Fruit fly (Drosophila melanogaster) whole organism, embryonic: Measurements from ENCODE around the gene Mst98Cb.

ENCODE experiments used
- Ada2b ChIP-seq: fragments of 200-800 bp; sonication (Bioruptor generic); IDR thresholded peaks from 2 replicates; pipeline ENCODE4 v1.3.6; 2022; ENCODE audit warnings: missing biosample characterization, missing genetic modification characterization
- CG1024 ChIP-seq: fragments of 200-800 bp; sonication (Bioruptor generic); IDR thresholded peaks from 2 replicates; pipeline ENCODE4 v1.3.6; 2022; ENCODE audit warnings: missing biosample characterization, missing genetic modification characterization
- CG11456 ChIP-seq: fragments of 200-800 bp; sonication (Bioruptor generic); IDR thresholded peaks from 3 replicates; pipeline ENCODE4 v1.3.6; 2022; ENCODE audit warnings: missing biosample characterization, missing genetic modification characterization
- CG13123 ChIP-seq: fragments of 200-800 bp; sonication (Bioruptor generic); optimal IDR thresholded peaks from 2 replicates; lab custom pipeline; 2016; ENCODE audit warnings: missing biosample characterization, missing genetic modification characterization
- CG13775 ChIP-seq: fragments of 200-800 bp; sonication (Bioruptor generic); optimal IDR thresholded peaks from 3 replicates; lab custom pipeline; 2017; ENCODE audit warnings: missing biosample characterization, mild to moderate bottlenecking, missing genetic modification characterization
- CG15696 ChIP-seq: fragments of 200-800 bp; sonication (Bioruptor generic); optimal IDR thresholded peaks from 2 replicates; lab custom pipeline; 2019; ENCODE audit warnings: missing biosample characterization, mild to moderate bottlenecking, missing genetic modification characterization, moderate library complexity
- CG1647 ChIP-seq: fragments of 200-800 bp; sonication (Bioruptor generic); optimal IDR thresholded peaks from 3 replicates; lab custom pipeline; 2016; ENCODE audit warnings: missing biosample characterization, missing genetic modification characterization
- CG17328 ChIP-seq: fragments of 200-800 bp; sonication (Bioruptor generic); IDR thresholded peaks from 2 replicates; pipeline ENCODE4 v1.3.6; 2022; ENCODE audit warnings: missing biosample characterization, missing genetic modification characterization
- CG1792 ChIP-seq: fragments of 200-800 bp; sonication (Bioruptor generic); optimal IDR thresholded peaks from 2 replicates; lab custom pipeline; 2016; ENCODE audit warnings: missing biosample characterization, missing genetic modification characterization
- CG30403 ChIP-seq: fragments of 200-800 bp; sonication (Bioruptor generic); optimal IDR thresholded peaks from 3 replicates; lab custom pipeline; 2016; ENCODE audit warnings: missing biosample characterization, missing genetic modification characterization
- CG32532 ChIP-seq: fragments of 200-800 bp; sonication (Bioruptor generic); IDR thresholded peaks from 2 replicates; pipeline ENCODE4 v1.3.6; 2022; ENCODE audit warnings: missing biosample characterization, missing genetic modification characterization
- CG33213 ChIP-seq: fragments of 200-800 bp; sonication (Bioruptor generic); optimal IDR thresholded peaks from 3 replicates; lab custom pipeline; 2016; ENCODE audit warnings: missing biosample characterization, missing genetic modification characterization
- CG3407 ChIP-seq: fragments of 200-800 bp; sonication (Bioruptor generic); optimal IDR thresholded peaks from 2 replicates; lab custom pipeline; 2018; ENCODE audit warnings: missing biosample characterization, mild to moderate bottlenecking, missing genetic modification characterization
- CG3726 ChIP-seq: fragments of 200-800 bp; sonication (Bioruptor generic); IDR thresholded peaks from 3 replicates; pipeline ENCODE4, ENCODE4 v1.3.6; 2022; ENCODE audit warnings: missing biosample characterization, missing genetic modification characterization
- CG4424 ChIP-seq: fragments of 200-800 bp; sonication (Bioruptor generic); optimal IDR thresholded peaks from 3 replicates; lab custom pipeline; 2016; ENCODE audit warnings: missing biosample characterization, missing genetic modification characterization
- CG7786 ChIP-seq: fragments of 200-800 bp; sonication (Bioruptor generic); optimal IDR thresholded peaks from 2 replicates; lab custom pipeline; 2016; ENCODE audit warnings: missing biosample characterization, missing genetic modification characterization
- CG7963 ChIP-seq: fragments of 200-800 bp; sonication (Bioruptor generic); IDR thresholded peaks from 3 replicates; pipeline ENCODE4 v1.3.6; 2022; ENCODE audit warnings: missing biosample characterization, missing genetic modification characterization; ENCODE audit not compliant: partially characterized antibody
- CG8944 ChIP-seq: fragments of 200-800 bp; sonication (Bioruptor generic); optimal IDR thresholded peaks from 3 replicates; lab custom pipeline; 2016; ENCODE audit warnings: missing biosample characterization, missing genetic modification characterization
- CG9727 ChIP-seq: fragments of 200-800 bp; sonication (Bioruptor generic); optimal IDR thresholded peaks from 3 replicates; lab custom pipeline; 2017; ENCODE audit warnings: missing biosample characterization, mild to moderate bottlenecking, missing genetic modification characterization
- D ChIP-seq, 2 experiments: fragments of 200-800 bp in 1 of 2; fragments of >200 bp in 1 of 2; sonication (Bioruptor generic) in 1 of 2; optimal IDR thresholded peaks; 2 replicates in 1 of 2; 3 replicates in 1 of 2; lab custom pipeline; 2017; ENCODE audit warnings: mild to moderate bottlenecking in 1 of 2, missing biosample characterization in 1 of 2, missing genetic modification characterization in 1 of 2, missing genetic modification reagents in 1 of 2
- Dbx ChIP-seq: fragments of 200-800 bp; sonication (Bioruptor generic); IDR thresholded peaks from 3 replicates; pipeline ENCODE4 v1.3.6; 2022; ENCODE audit warnings: missing biosample characterization, missing genetic modification characterization
- Drgx ChIP-seq: fragments of 200-800 bp; sonication (Bioruptor generic); IDR thresholded peaks from 2 replicates; pipeline ENCODE4 v1.3.6; 2022; ENCODE audit warnings: missing biosample characterization, missing genetic modification characterization
- E2f2 ChIP-seq: fragments of 200-800 bp; sonication (Bioruptor generic); IDR thresholded peaks from 2 replicates; pipeline ENCODE4 v1.3.6; 2022; ENCODE audit warnings: missing biosample characterization, missing genetic modification characterization
- H15 ChIP-seq: fragments of 200-800 bp; sonication (Bioruptor generic); IDR thresholded peaks from 3 replicates; pipeline ENCODE4 v1.3.6; 2022; ENCODE audit warnings: missing biosample characterization, missing genetic modification characterization
- Hmx ChIP-seq: fragments of 200-800 bp; sonication (Bioruptor generic); optimal IDR thresholded peaks from 2 replicates; lab custom pipeline; 2016; ENCODE audit warnings: missing biosample characterization, missing genetic modification characterization
- Myb ChIP-seq: fragments of 200-800 bp; sonication (Bioruptor generic); optimal IDR thresholded peaks from 2 replicates; lab custom pipeline; 2016; ENCODE audit warnings: missing biosample characterization, missing genetic modification characterization
- Nf-YC ChIP-seq: fragments of 200-800 bp; optimal IDR thresholded peaks from 3 replicates; lab custom pipeline; 2019; ENCODE audit warnings: missing biosample characterization, mild to moderate bottlenecking, missing genetic modification characterization, moderate library complexity
- Ptx1 ChIP-seq: fragments of 200-800 bp; sonication (Bioruptor generic); IDR thresholded peaks from 2 replicates; pipeline ENCODE4 v1.3.6; 2022; ENCODE audit warnings: missing biosample characterization, missing genetic modification characterization
- Sin3A ChIP-seq: fragments of >200 bp; optimal IDR thresholded peaks from 2 replicates; lab custom pipeline; 2018
- Spps ChIP-seq: fragments of 200-800 bp; sonication (Bioruptor generic); optimal IDR thresholded peaks from 2 replicates; lab custom pipeline; 2018; ENCODE audit warnings: missing biosample characterization, mild to moderate bottlenecking, missing genetic modification characterization
- Ssrp ChIP-seq: fragments of 200-800 bp; sonication (Bioruptor generic); optimal IDR thresholded peaks from 2 replicates; lab custom pipeline; 2018; ENCODE audit warnings: missing biosample characterization, mild to moderate bottlenecking, missing genetic modification characterization, moderate library complexity
- Vsx1 ChIP-seq: fragments of 200-800 bp; sonication (Bioruptor generic); optimal IDR thresholded peaks from 2 replicates; lab custom pipeline; 2017; ENCODE audit warnings: missing biosample characterization, mild to moderate bottlenecking, missing genetic modification characterization, missing genetic modification reagents
- br ChIP-seq: fragments of >200 bp; optimal IDR thresholded peaks from 2 replicates; lab custom pipeline; 2017
- chn ChIP-seq: fragments of 200-800 bp; sonication (Bioruptor generic); optimal IDR thresholded peaks from 2 replicates; lab custom pipeline; 2016; ENCODE audit warnings: missing biosample characterization, missing genetic modification characterization
- dm ChIP-seq: fragments of 200-800 bp; sonication (Bioruptor generic); optimal IDR thresholded peaks from 3 replicates; lab custom pipeline; 2016; ENCODE audit warnings: missing biosample characterization, missing genetic modification characterization
- dpn ChIP-seq, 2 experiments: fragments of 200-800 bp; sonication (Bioruptor generic); optimal IDR thresholded peaks; 3 replicates each; lab custom pipeline; 2016; ENCODE audit warnings: missing biosample characterization in 2 of 2, missing genetic modification characterization in 2 of 2
- ham ChIP-seq: fragments of 200-800 bp; sonication (Bioruptor generic); IDR thresholded peaks from 2 replicates; pipeline ENCODE4 v1.3.6; 2022; ENCODE audit warnings: missing biosample characterization, missing genetic modification characterization
- insv ChIP-seq, 2 experiments: fragments of 200-800 bp; sonication (Bioruptor generic); optimal IDR thresholded peaks; 3 replicates each; lab custom pipeline; 2016 to 2018; ENCODE audit warnings: missing biosample characterization in 2 of 2, missing genetic modification characterization in 2 of 2
- ken ChIP-seq: fragments of 200-800 bp; sonication (Bioruptor generic); IDR thresholded peaks from 3 replicates; pipeline ENCODE4 v1.3.6; 2022; ENCODE audit warnings: missing biosample characterization, missing genetic modification characterization
- lilli ChIP-seq: fragments of 200-800 bp; sonication (Bioruptor generic); optimal IDR thresholded peaks from 3 replicates; lab custom pipeline; 2016; ENCODE audit warnings: missing biosample characterization, missing genetic modification characterization
- luna ChIP-seq: fragments of 200-800 bp; sonication (Bioruptor generic); optimal IDR thresholded peaks from 2 replicates; lab custom pipeline; 2016; ENCODE audit warnings: missing biosample characterization, missing genetic modification characterization
- mld ChIP-seq: fragments of 200-800 bp; sonication (Bioruptor generic); IDR thresholded peaks from 3 replicates; pipeline ENCODE4 v1.3.6; 2022; ENCODE audit warnings: missing biosample characterization, missing genetic modification characterization; ENCODE audit not compliant: partially characterized antibody
- nerfin-1 ChIP-seq: fragments of 200-800 bp; sonication (Bioruptor generic); optimal IDR thresholded peaks from 3 replicates; lab custom pipeline; 2019; ENCODE audit warnings: missing biosample characterization, mild to moderate bottlenecking, missing genetic modification characterization, moderate library complexity
- org-1 ChIP-seq: fragments of 200-800 bp; sonication (Bioruptor generic); optimal IDR thresholded peaks from 2 replicates; lab custom pipeline; 2017; ENCODE audit warnings: missing biosample characterization, missing genetic modification characterization
- pb ChIP-seq: fragments of 200-800 bp; sonication (Bioruptor generic); optimal IDR thresholded peaks from 3 replicates; lab custom pipeline; 2016; ENCODE audit warnings: missing biosample characterization, missing genetic modification characterization
- pros ChIP-seq: fragments of 200-800 bp; sonication (Bioruptor generic); optimal IDR thresholded peaks from 3 replicates; lab custom pipeline; 2019; ENCODE audit warnings: missing biosample characterization, mild to moderate bottlenecking, missing genetic modification characterization, moderate library complexity
- repo ChIP-seq: fragments of 200-800 bp; sonication (Bioruptor generic); optimal IDR thresholded peaks from 2 replicates; lab custom pipeline; 2016; ENCODE audit warnings: missing biosample characterization, missing genetic modification characterization
- sisA ChIP-seq: fragments of 200-800 bp; sonication (Bioruptor generic); IDR thresholded peaks from 2 replicates; pipeline ENCODE4 v1.3.6; 2022; ENCODE audit warnings: missing biosample characterization, missing genetic modification characterization
- z ChIP-seq: fragments of 200-800 bp; sonication (Bioruptor generic); IDR thresholded peaks from 3 replicates; pipeline ENCODE4 v1.3.6; 2022; ENCODE audit warnings: missing biosample characterization, missing genetic modification characterization

The Mst98Cb gene

dm6 chr3R:28339654-28340605, 47.3 kb downstream of the Mst98Cb start, which contains the start of the genes Gfat2 and Moca-cyp (continued):
- TF ChIP-seq mld (GFP tag; lab: Robert Waterston, UW), result 0 out of 3 replicates have a peak, but pooled peaks have one; percentile 39
- TF ChIP-seq D (optimal IDR thresholded peaks at IDR 0.05; lab: Kevin White, UChicago), result no peak
- TF ChIP-seq D (GFP tag; optimal IDR thresholded peaks at IDR 0.05; lab: Kevin White, UChicago), result peak; percentile 52
- no peak for TF ChIP-seq CG8944 (GFP tag; lab: Kevin White, UChicago)
- no peak for TF ChIP-seq ham (GFP tag; lab: Robert Waterston, UW)
- peak; percentile 47 for TF ChIP-seq Drgx (GFP tag; lab: Robert Waterston, UW)
- peak; percentile 57 for TF ChIP-seq lilli
- peak; percentile 51; the same call in 1 of the 3 replicates for TF ChIP-seq Dbx
- TF ChIP-seq Vsx1 (GFP tag; lab: Kevin White, UChicago), result no peak
- TF ChIP-seq z (GFP tag; lab: Robert Waterston, UW), result no peak
- TF ChIP-seq E2f2 (GFP tag; lab: Robert Waterston, UW), result no peak
- no peak for TF ChIP-seq Hmx (GFP tag; lab: Kevin White, UChicago)
- TF ChIP-seq CG7963 (GFP tag; lab: Robert Waterston, UW), result peak; percentile 32; the same call in 1 of the 3 replicates
- TF ChIP-seq H15, result 0 out of 3 replicates have a peak, but pooled peaks have one; percentile 39
- no peak for TF ChIP-seq Myb (GFP tag; lab: Kevin White, UChicago)
- TF ChIP-seq CG1024, result peak; percentile 60
- peak; percentile 14 for TF ChIP-seq CG3407 (GFP tag; lab: Kevin White, UChicago)
- TF ChIP-seq repo (GFP tag; lab: Kevin White, UChicago), result no peak
- TF ChIP-seq ken (GFP tag; lab: Robert Waterston, UW), result peak; percentile 59; the same call in 2 of the 3 replicates
- peak; percentile 68 for TF ChIP-seq CG32532 (GFP tag; lab: Robert Waterston, UW)
- peak; percentile 64 for TF ChIP-seq CG15696 (tag; lab: Kevin White, UChicago)
- peak; percentile 49 for TF ChIP-seq Ssrp (tag; lab: Kevin White, UChicago)
- TF ChIP-seq chn (GFP tag; lab: Kevin White, UChicago), result peak; percentile 37
- TF ChIP-seq Ptx1 (GFP tag; lab: Robert Waterston, UW), result peak; percentile 61; the same call in 1 of the 2 replicates
- peak; percentile 77 for TF ChIP-seq CG13775 (GFP tag; lab: Kevin White, UChicago)
- no peak for TF ChIP-seq luna (GFP tag; lab: Kevin White, UChicago)
- no peak for TF ChIP-seq CG3726 (GFP tag; lab: Robert Waterston, UW)
- peak; percentile 11 for TF ChIP-seq pros (GFP tag; lab: Kevin White, UChicago)
- TF ChIP-seq org-1, result no peak
- TF ChIP-seq CG4424 (GFP tag; lab: Kevin White, UChicago), result peak; percentile 57
- no peak for TF ChIP-seq pb (GFP tag; lab: Kevin White, UChicago)
- peak; percentile 22 for TF ChIP-seq dm (GFP tag; lab: Kevin White, UChicago)
- TF ChIP-seq Spps (tag; lab: Kevin White, UChicago), result no peak
- TF ChIP-seq CG7786 (GFP tag; lab: Kevin White, UChicago), result no peak
- TF ChIP-seq dpn (GFP tag; optimal IDR thresholded peaks at IDR 0.05; lab: Kevin White, UChicago), result peak; percentile 37 to 48
- peak in 1 of 2 experiments; percentile 52 for TF ChIP-seq insv (GFP tag; optimal IDR thresholded peaks at IDR 0.05; lab: Kevin White, UChicago)
- peak; percentile 67 for TF ChIP-seq Nf-YC (tag; lab: Kevin White, UChicago)
- TF ChIP-seq CG33213 (GFP tag; lab: Kevin White, UChicago), result no peak
- peak; percentile 62 for TF ChIP-seq CG30403 (GFP tag; lab: Kevin White, UChicago)
- TF ChIP-seq Ada2b, result peak; percentile 63
- TF ChIP-seq CG17328, result peak; percentile 49
- peak; percentile 70 for TF ChIP-seq Sin3A (lab: Kevin White, UChicago)
- TF ChIP-seq sisA (GFP tag; lab: Robert Waterston, UW), result peak; percentile 60
- TF ChIP-seq br (lab: Kevin White, UChicago), result no peak
- no peak for TF ChIP-seq CG13123 (GFP tag; lab: Kevin White, UChicago)
- TF ChIP-seq nerfin-1 (tag; lab: Kevin White, UChicago), result peak; percentile 60
- TF ChIP-seq CG1647 (GFP tag; lab: Kevin White, UChicago), result no peak
- peak; percentile 74; the same call in 2 of the 3 replicates for TF ChIP-seq CG11456 (GFP tag; lab: Robert Waterston, UW)
- peak; percentile 75 for TF ChIP-seq CG9727 (GFP tag; lab: Kevin White, UChicago)
- TF ChIP-seq CG1792 (GFP tag; lab: Kevin White, UChicago), result no peak
